Fruit fly (Drosophila melanogaster): ENCODE measurements around the gene spdi.

Gene spdi

DNA sequence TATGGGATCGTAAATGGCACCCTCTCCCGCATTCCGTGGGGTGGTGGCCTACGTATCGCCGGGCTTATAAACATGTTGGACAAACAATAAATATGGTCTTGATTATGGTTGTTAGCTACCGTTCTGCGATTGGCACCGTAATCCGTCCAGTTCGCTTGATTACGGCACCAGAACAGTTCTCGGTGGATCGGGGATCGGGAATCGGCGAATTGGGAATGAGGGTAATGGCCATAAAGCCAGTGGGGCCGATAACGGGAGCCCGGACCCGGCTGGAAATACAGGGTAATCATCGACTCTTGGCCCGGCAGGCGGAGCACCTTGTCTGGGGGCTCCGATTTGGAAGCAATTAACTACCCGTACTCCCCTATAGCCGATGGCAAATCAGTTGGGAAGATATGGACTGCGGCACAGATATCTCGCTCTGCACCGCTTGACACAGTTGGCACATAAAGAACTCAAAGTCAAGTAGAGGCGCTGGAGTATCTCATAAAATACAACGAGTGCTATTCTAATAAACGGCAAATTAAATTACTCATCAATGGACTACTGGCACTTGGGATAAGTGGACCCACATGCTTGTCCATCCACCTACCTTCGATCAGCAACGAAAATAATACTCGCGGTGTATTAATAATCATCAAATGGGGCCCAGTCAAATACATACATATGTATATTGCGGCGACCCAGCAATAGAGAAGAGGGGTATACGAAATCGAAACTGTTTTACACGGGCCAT, 21.5 kb downstream of the spdi start (continued):
- TF ChIP-seq insv (GFP tag; optimal IDR thresholded peaks at IDR 0.05) = no peak
- no peak for TF ChIP-seq rib (GFP tag; IDR thresholded peaks at IDR 0.05)
- peak; percentile 14 for TF ChIP-seq Asciz (GFP tag; optimal IDR thresholded peaks at IDR 0.05)
- no peak for TF ChIP-seq Ets97D (GFP tag; optimal IDR thresholded peaks at IDR 0.05)
- peak; percentile 16 for TF ChIP-seq CG1603 (tag; optimal IDR thresholded peaks at IDR 0.05)
- TF ChIP-seq GATAe (GFP tag; conservative IDR thresholded peaks at IDR 0.05) = 0 out of 2 replicates have a peak, but pooled peaks have one; percentile 16
- no peak for TF ChIP-seq CG8924 (tag; optimal IDR thresholded peaks at IDR 0.05)
- no peak for TF ChIP-seq Six4 (GFP tag; optimal IDR thresholded peaks at IDR 0.05)
- peak; percentile 67 for TF ChIP-seq Med (GFP tag)
- TF ChIP-seq Mrtf (GFP tag; IDR thresholded peaks at IDR 0.05) = no peak
- peak; percentile 20 for TF ChIP-seq lab (GFP tag; optimal IDR thresholded peaks at IDR 0.05)
- TF ChIP-seq Dip2 (GFP tag; IDR thresholded peaks at IDR 0.05) = no peak
- no peak for TF ChIP-seq Dfd (GFP tag; optimal IDR thresholded peaks at IDR 0.05)

DNA sequence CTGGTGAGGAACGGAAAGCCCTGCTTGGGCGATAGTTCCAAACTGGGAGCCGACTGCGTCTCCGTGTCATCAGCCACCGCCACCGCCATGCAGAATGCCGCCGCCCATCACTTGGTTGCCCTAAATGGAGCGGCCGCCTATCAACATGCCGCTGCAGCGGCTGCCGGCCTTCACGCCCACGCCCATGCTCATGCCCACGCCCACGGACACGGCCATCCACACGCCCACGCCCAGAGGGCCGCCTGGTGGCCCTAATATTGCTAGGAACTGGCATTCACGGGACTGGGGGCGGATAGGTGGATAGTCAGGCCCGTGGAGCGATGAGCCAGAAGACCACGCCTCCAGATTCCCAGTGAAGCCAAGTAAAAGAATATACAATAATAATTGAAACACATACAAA, 22.9 kb downstream of the spdi start:
- TF ChIP-seq CG12299 (tag; optimal IDR thresholded peaks at IDR 0.05) (no peak), CG13296 (GFP tag; optimal IDR thresholded peaks at IDR 0.05) (no peak), sens (GFP tag) (peak; percentile 15), sr (GFP tag; IDR thresholded peaks at IDR 0.05) (peak; percentile 73), dpn (GFP tag; optimal IDR thresholded peaks at IDR 0.05) (no peak), Hr39 (optimal IDR thresholded peaks at IDR 0.05) (peak; percentile 97), E2f1 (GFP tag; IDR thresholded peaks at IDR 0.05) (no peak), amos (GFP tag; IDR thresholded peaks at IDR 0.05; ENCODE audit: partially characterized antibody) (0 out of 2 replicates have a peak, but pooled peaks have one; percentile 18)

DNA sequence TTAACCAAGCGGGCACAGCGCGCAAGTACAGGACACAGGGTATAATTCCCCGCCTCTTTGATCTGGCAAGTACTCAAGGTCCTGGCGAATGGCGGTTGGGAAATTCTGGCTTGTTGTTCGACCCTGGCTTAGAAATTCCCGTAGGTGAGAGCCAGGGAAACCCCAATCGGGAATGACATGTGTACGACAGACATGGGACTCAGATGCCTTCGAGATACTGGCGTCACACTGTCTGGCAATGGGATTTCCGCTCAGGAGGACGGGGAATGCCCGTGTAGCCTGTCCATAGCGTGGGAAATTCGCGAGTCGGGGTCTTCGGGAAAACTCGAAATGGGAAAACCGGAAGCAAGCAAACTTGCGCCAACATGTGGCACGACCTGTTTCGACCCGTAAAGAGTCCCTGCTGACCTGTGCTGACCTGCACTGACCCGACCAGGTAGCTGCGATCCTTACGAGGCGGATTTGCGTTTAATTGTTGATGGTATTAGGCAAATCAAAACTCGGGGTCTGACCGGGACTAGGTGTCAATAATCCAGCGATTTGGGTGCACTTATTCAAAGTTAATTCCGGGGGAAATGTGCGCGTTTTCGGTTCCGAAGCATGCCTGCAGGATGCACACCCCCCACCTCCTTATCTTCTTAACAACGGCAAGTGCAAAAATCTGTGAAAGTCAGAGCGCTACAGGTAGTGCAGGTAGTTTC, 27.3 kb downstream of the spdi start:
- TF ChIP-seq CG34422 (GFP tag; IDR thresholded peaks at IDR 0.05) (no peak), Ets97D (GFP tag; optimal IDR thresholded peaks at IDR 0.05) (no peak), twi (tag; optimal IDR thresholded peaks at IDR 0.05) (peak; percentile 93), B-H2 (GFP tag; optimal IDR thresholded peaks at IDR 0.05) (no peak), zen (tag; optimal IDR thresholded peaks at IDR 0.05) (peak; percentile 19), CG11093 (GFP tag; IDR thresholded peaks at IDR 0.05) (no peak), jing (GFP tag; optimal IDR thresholded peaks at IDR 0.05) (no peak), CG17359 (tag; optimal IDR thresholded peaks at IDR 0.05) (no peak), NfI (GFP tag; optimal IDR thresholded peaks at IDR 0.05) (no peak), nerfin-2 (GFP tag; IDR thresholded peaks at IDR 0.05; ENCODE audit: partially characterized antibody) (no peak), knrl (GFP tag; IDR thresholded peaks at IDR 0.05; ENCODE audit: partially characterized antibody) (no peak), Lpt (GFP tag; optimal IDR thresholded peaks at IDR 0.05) (no peak), sob (GFP tag; IDR thresholded peaks at IDR 0.05) (no peak), zf30C (GFP tag; optimal IDR thresholded peaks at IDR 0.05) (no peak), CG15479 (GFP tag; optimal IDR thresholded peaks at IDR 0.05) (peak; percentile 92), CG10274 (GFP tag; optimal IDR thresholded peaks at IDR 0.05) (no peak), CG8765 (GFP tag; IDR thresholded peaks at IDR 0.05) (no peak), Taf1 (GFP tag; IDR thresholded peaks at IDR 0.05) (no peak), CG17912 (GFP tag; optimal IDR thresholded peaks at IDR 0.05) (no peak), CG16813 (GFP tag; IDR thresholded peaks at IDR 0.05; ENCODE audit: partially characterized antibody) (no peak), tll (GFP tag; optimal IDR thresholded peaks at IDR 0.05) (peak in 1 of 2 experiments; percentile 92), HHEX (GFP tag; optimal IDR thresholded peaks at IDR 0.05) (no peak)
